Fruit fly (Drosophila melanogaster) S2 (cell line): ENCODE measurements around the gene CG46304.

ENCODE experiments used
- CG8478 ChIP-seq: fragments of >200 bp; optimal IDR thresholded peaks from 2 replicates; lab custom pipeline; 2018
- CTCF ChIP-seq, 2 experiments: fragments of >200 bp; optimal IDR thresholded peaks; 2 replicates each; lab custom pipeline; 2018

DNA sequence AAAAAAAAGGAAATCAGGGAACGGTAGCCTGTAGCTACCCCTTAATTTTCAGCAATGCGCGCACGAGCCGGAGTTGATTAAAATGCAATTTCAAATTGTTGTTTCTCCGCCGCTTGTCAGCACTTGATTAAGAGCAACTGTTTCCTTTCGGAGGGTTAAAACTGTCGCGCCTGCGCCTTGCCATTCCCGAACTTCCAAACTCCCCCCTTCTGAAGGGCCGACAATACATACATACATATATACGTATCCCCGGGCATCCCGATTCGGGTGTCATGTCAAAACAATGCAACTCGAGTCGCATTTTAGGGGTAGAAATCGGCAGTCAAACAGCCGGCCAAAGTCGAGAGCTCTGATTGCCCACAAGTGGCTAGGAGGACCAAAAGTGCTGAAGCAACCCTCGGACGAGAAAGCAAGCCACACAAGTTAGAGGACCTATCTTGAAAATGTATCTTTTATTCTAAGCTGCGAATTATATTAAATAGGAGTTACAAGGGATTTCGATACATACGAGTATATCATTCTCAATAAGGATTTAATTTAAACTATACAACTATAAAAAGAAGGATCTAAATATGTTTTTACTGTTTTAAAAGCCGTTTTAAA is 21.4 kb upstream of the CG46304 start:
- TF ChIP-seq CG8478 (lab: Kevin White, UChicago) (no peak), CTCF (optimal IDR thresholded peaks at IDR 0.05; lab: Kevin White, UChicago) (no peak)
